Worm (Caenorhabditis elegans) whole organism, L4/young adult: ENCODE results near the gene F56H9.6.

Experiments
- W03F9.2 ChIP-seq: fragments of 150-350 bp; optimal IDR thresholded peaks from 2 replicates; lab custom pipeline; 2014; ENCODE audit warnings: missing biosample characterization, missing genetic modification characterization
- dao-5 ChIP-seq: sonication (generic microtip); optimal IDR thresholded peaks from 2 replicates; lab custom pipeline; 2016; ENCODE audit warnings: missing genotype, missing genetic modification characterization, moderate library complexity, missing compliant biosample characterization
- him-1 ChIP-seq: sonication (generic microtip); optimal IDR thresholded peaks from 2 replicates; lab custom pipeline; 2016; ENCODE audit warnings: missing genotype, missing genetic modification reagents, missing genetic modification characterization, missing compliant biosample characterization

Gene F56H9.6

DNA sequence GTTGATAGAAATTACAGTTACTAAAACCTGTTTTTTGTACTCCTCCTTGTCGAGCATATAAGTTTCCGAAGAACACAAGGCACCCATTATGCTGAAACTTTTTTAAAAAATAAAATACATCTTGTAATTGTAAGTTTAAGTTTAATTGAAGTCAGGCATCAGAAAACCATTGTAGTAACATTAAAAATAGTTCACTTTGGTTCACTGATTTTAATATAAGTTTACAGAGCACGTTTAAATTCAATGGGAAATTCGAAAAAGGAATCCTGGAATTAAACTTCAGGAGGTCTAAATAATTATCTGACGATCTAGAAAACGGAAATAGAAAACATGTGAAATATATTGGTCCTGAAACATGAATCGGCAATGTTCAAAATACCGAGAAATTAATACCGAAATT lies 10.7 kb upstream of the F56H9.6 start, which contains the start of gene gpa-8:
Gene gpa-8 (minus strand): TSS at position 101 of the 400 bp plus-strand sequence.
- TF ChIP-seq him-1 (tag; lab: Kevin White, UChicago), result no peak
- no peak for TF ChIP-seq W03F9.2
- TF ChIP-seq dao-5 (tag; lab: Kevin White, UChicago), result no peak

DNA sequence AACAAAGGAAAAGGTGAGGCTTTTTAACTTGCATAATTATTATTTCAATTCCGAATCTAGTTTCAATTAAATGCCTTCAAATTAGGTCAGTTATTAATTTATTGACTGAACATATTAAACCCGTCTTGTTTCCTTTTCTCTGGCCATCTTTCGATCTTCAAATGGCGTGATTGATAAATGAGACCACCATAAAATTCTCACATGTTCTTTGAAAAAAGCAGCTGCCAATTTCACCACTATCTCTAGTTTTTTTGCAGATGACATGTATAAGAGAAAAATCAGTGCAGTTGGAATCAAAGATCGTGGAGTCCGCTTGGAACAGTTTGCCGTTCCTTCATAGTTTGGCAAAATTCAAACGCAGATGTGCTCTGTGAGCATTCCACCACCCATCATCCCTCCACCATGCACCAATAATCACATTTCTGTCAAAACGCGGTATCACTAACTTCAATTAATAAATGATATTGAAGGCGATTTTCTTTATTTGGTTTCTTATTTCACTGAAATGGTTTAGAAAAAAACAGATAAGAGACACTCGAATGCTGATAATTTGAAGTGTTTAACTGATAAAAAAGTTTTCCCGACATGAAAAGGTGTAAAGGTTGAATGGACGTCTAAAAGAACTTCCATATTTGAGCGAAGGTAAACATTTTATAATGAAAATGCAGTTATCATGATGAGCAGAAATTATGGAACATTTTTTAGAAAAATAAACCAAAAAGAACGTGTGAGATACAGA lies 8.3 kb upstream of the F56H9.6 start:
- no peak for TF ChIP-seq dao-5 (tag; lab: Kevin White, UChicago)
- TF ChIP-seq him-1 (tag; lab: Kevin White, UChicago), result no peak
- no peak for TF ChIP-seq W03F9.2

DNA sequence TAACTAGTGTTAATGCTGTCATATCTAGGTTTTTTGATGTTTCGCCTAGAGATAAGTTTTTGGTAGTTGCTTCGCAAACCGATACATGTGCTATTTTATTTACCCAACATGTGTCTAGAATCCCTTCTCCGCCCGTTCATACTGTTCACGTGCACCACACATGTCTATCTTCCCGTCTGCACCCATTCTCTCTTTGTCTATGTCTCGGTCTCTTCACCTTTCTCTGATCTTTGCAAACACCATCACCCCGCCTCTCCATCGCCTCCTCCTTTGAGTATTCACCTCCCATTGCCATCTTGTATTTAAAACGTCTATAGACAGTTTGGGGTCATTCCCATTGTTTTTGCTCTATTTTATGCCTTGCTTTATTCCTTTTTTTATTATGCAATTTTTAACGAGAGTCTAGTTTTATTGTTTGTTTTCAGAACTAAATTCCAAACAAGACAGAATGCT lies 7.6 kb upstream of the F56H9.6 start, which contains the start of gene F56H9.2:
Gene F56H9.2 (plus strand): TSS at position 426 of the 453 bp plus-strand sequence.
- TF ChIP-seq him-1 (tag; lab: Kevin White, UChicago), result no peak
- no peak for TF ChIP-seq W03F9.2
- TF ChIP-seq dao-5 (tag; lab: Kevin White, UChicago), result no peak

DNA sequence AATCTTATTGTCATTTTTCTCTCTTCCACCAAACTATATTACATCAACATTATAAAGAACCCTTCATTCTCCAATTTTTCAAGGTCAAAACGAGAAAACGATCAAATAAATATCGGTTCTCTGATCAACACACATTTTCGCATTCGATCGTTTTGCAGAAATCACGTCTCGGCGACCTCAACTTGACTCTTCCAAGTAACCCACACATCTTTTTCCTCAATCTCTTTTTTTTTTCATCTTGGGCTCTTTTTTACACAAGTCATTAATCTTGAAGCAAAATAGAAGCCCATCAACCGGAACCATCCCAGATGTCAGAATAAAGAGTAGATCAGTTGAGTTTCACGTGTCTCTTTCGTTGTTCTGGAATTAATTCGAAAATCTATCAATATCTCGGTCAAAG lies 6.6 kb upstream of the F56H9.6 start:
- TF ChIP-seq W03F9.2, result no peak
- no peak for TF ChIP-seq him-1 (tag; lab: Kevin White, UChicago)
- TF ChIP-seq dao-5 (tag; lab: Kevin White, UChicago), result no peak

DNA sequence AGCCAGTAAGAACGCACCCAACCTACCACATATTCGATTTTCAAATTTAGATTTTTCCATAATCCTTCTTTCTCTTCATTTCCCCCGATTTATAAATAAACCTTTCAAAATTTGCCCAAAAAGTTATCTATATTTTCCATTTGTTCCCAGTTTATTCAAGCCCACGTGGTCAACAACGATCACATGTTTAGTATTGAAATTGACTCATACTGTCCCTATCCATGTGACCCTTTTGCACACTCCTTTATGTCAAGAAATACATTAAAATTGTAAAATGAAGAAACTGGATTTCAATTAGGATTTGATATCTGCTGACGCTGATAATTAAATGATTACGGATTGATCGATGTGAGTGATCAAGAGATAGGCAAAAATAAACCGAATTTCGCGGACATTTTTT lies 5.6 kb upstream of the F56H9.6 start:
- TF ChIP-seq W03F9.2, result no peak
- TF ChIP-seq dao-5 (tag; lab: Kevin White, UChicago), result no peak
- no peak for TF ChIP-seq him-1 (tag; lab: Kevin White, UChicago)

DNA sequence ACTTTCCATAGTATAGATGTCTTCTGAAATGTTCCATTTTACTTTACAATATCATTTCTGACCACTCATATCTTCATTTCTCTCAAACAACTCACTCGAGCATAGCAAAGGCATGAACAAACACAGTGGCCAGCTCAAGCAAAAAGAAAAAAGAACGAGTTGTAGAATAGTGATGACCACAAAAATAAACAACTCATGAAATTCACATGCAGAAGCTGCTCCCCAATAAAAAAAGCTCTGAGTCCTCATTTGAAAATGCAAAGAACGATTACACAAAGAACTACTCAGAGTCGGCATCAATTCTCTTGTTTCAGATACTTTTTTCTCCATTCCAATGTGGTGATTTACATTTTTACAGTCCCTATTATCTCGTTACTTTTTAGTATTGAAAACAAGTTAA lies 5.1 kb upstream of the F56H9.6 start:
- no peak for TF ChIP-seq him-1 (tag; lab: Kevin White, UChicago)
- no peak for TF ChIP-seq dao-5 (tag; lab: Kevin White, UChicago)
- TF ChIP-seq W03F9.2, result no peak

DNA sequence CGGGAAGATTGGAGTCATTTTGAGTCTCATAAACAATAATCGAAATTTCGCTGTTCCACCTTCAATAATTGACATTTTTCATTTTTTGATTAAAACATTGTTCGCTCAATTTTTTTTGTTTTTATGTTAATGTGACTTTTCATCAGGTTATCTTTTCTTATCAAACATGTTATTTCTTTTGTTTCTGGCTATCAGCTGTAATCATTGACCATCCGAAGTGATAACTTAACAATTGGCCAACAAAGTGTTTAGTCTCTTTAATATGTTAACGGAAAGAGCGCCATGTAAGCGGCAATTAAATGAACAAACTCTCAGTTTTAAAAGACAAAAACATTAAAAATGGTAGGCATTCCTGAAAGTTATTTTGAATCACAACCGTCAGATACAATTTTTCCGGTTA lies 4.4 kb upstream of the F56H9.6 start:
- no peak for TF ChIP-seq W03F9.2
- TF ChIP-seq dao-5 (tag; lab: Kevin White, UChicago), result no peak
- TF ChIP-seq him-1 (tag; lab: Kevin White, UChicago), result no peak

DNA sequence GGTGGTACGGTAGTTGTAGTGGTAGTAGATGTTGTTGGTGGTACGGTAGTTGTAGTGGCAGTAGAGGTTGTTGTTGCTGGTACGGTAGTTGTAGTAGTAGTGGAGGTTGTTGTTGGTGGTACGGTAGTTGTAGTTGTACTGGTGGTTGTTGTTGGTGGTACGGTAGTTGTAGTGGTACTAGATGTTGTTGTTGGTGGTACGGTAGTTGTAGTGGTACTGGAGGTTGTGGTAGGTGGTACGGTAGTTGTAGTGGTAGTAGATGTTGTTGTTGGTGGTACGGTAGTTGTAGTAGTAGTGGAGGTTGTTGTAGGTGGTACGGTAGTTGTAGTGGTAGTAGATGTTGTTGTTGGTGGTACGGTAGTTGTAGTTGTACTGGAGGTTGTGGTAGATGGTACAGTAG lies 3.4 kb upstream of the F56H9.6 start:
- TF ChIP-seq him-1 (tag; lab: Kevin White, UChicago), result no peak
- TF ChIP-seq dao-5 (tag; lab: Kevin White, UChicago), result no peak
- TF ChIP-seq W03F9.2, result no peak

DNA sequence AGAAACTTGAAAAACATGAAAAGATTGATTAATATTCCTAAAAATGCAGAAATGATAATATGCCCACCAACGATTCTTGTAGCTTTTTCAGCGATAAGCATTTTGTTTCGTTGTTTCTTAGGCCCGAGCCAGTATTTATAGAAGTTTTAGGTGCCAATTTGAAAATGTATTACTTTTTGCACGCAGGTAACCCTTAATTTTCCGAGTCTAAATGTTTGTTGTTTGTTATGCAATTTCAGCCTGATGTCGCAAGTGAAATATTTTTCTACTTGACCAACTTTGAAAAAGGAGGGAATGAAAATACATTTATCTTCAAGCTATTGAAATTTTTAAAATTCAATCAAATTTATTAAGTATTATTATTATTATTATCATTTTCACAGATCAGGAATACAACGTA lies 2.4 kb upstream of the F56H9.6 start, which contains the start of gene srx-113:
Gene srx-113 (minus strand): TSS at position 101 of the 400 bp plus-strand sequence.
- TF ChIP-seq dao-5 (tag; lab: Kevin White, UChicago) (no peak), W03F9.2 (no peak), him-1 (tag; lab: Kevin White, UChicago) (no peak)

DNA sequence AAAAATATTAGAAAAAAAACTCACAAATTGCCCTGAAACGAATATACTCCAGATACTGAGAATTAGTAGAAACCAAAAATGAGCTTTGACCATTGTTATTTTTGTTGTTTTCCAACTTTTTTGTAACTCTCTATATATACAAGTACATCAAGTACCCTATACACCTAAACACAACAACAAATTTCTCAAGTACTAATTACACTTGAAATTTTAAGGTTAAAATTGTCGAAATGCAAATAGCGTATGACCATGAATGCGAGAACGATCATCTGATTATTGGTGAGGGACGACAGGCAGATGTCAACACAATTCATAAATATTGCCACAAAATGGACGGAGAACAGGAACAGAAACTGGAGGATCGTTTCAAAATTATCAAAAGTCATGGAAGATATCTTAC lies 5.3 kb downstream of the F56H9.6 start, which contains the start of gene F56H9.9:
Gene F56H9.9 (minus strand): TSS at position 101 of the 400 bp plus-strand sequence.
- TF ChIP-seq W03F9.2 (no peak), dao-5 (tag; lab: Kevin White, UChicago) (no peak), him-1 (tag; lab: Kevin White, UChicago) (no peak)

DNA sequence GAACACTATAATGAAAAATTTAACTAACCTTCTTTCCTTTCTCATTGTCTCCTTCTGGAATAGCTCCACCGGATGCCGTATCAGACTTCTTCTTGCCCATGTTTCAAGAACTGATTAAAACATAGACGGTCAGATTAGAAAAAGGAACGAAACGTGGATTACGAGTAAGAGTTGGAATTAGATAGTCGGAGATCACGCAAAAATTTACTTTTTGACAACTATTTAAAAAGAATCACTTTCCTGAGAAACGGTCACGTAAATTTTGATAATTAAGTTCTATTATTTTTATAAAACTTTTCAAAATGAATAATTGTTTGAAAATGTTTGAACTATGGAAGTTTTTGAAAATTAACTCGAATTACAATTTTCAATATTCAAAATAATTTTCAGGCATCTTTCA lies 17.5 kb downstream of the F56H9.6 start, which contains the start of gene cyc-2.2:
Gene cyc-2.2 (minus strand): TSS at position 101 of the 400 bp plus-strand sequence.
- TF ChIP-seq him-1 (tag; lab: Kevin White, UChicago) (no peak), dao-5 (tag; lab: Kevin White, UChicago) (no peak), W03F9.2 (no peak)

DNA sequence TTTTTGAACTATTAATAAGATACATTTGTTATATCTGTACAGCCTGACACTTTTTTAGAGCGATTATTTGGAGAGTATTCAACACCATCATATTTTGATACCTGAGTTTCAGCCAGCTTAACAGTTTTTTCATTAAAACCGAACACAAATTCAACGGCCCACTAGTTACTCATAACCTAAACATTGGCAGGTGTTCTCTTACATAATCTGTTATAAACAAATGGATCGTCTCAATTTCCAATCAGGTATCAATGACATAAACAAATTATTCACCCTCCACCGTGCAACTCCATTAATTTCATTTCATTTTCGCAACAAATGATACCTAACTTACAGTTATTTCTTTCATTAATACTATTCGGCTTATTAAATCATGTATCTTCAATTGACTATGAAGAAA lies 18.6 kb downstream of the F56H9.6 start, which contains the start of gene cubn-1:
Gene cubn-1 (plus strand): TSS at position 301 of the 400 bp plus-strand sequence.
- TF ChIP-seq him-1 (tag; lab: Kevin White, UChicago) (no peak), dao-5 (tag; lab: Kevin White, UChicago) (no peak), W03F9.2 (no peak)

DNA sequence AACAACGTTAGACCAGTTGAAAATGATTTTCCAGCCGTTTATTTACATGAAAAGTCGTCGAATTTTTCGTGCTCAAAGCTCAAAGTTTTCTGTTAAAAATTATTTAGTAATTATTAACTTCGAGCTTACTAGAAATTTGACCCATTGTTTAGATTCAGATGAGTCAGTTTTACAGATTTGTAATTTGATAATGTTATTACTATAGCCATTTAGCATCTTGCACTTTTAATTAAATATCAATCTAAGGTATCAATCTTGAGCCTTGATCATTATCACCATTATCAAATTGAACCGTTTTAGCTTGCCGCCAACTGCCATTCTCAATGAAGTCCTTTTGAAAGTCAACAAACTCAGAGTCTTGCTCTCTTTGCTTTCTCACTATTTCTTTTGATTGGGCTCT lies 20.1 kb downstream of the F56H9.6 start, which contains the start of gene ZC116.1:
Gene ZC116.1 (plus strand): TSS at position 301 of the 400 bp plus-strand sequence.
- TF ChIP-seq dao-5 (tag; lab: Kevin White, UChicago) (no peak), him-1 (tag; lab: Kevin White, UChicago) (no peak), W03F9.2 (no peak)

DNA sequence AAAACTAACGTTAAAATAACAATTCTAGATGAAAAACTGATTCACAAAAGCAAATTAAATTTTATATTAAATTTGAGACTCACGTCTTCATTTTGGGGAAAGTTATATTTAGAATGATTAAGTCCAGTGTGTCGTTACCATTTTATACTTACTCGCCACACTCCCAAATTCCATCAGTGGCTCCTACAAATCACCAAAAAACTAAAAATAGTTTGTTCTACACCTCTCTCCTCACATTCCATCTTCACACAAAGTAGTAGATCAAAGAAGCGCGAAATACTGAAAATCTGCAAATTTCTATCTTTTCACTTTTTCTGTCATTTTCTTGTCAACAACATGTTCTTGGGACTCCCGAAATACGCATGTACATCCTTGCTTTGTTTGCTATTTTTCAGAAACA lies 20.8 kb downstream of the F56H9.6 start, which contains the start of gene ZC116.5:
Gene ZC116.5 (minus strand): TSS at position 101 of the 400 bp plus-strand sequence.
- TF ChIP-seq W03F9.2 (no peak), dao-5 (tag; lab: Kevin White, UChicago) (no peak), him-1 (tag; lab: Kevin White, UChicago) (no peak)
